Worm (Caenorhabditis elegans) whole organism, L1 larva: ENCODE measurements around the gene C50E3.13.

Experiments used
- C34B4.2 ChIP-seq: sonication (generic microtip); optimal IDR thresholded peaks from 2 replicates; lab custom pipeline; 2017; ENCODE audit warnings: mild to moderate bottlenecking, missing genetic modification characterization, missing compliant biosample characterization
- alr-1 ChIP-seq: fragments of 200-800 bp; sonication (Bioruptor generic); optimal IDR thresholded peaks from 2 replicates; lab custom pipeline; 2018; ENCODE audit warnings: borderline replicate concordance, mild to moderate bottlenecking, missing genetic modification characterization, missing compliant biosample characterization
- blmp-1 ChIP-seq: fragments of 150-350 bp; optimal IDR thresholded peaks from 2 replicates; lab custom pipeline; 2014; ENCODE audit warnings: missing biosample characterization, missing genetic modification characterization
- ceh-88 ChIP-seq: fragments of 200-800 bp; sonication (Bioruptor generic); IDR thresholded peaks from 2 replicates; pipeline ENCODE4 v1.3.6; 2022; ENCODE audit warnings: missing genetic modification characterization, missing compliant biosample characterization
- ceh-90 ChIP-seq: sonication (generic microtip); optimal IDR thresholded peaks from 2 replicates; lab custom pipeline; 2016; ENCODE audit warnings: missing genetic modification characterization, missing compliant biosample characterization
- ces-1 ChIP-seq: fragments of 150-350 bp; optimal IDR thresholded peaks from 2 replicates; lab custom pipeline; 2014; ENCODE audit warnings: missing biosample characterization, missing genetic modification reagents, missing genetic modification characterization
- dsc-1 ChIP-seq: sonication (generic microtip); optimal IDR thresholded peaks from 2 replicates; lab custom pipeline; 2016; ENCODE audit warnings: mild to moderate bottlenecking, missing genetic modification characterization, missing compliant biosample characterization
- egl-13 ChIP-seq: sonication (generic microtip); optimal IDR thresholded peaks from 2 replicates; lab custom pipeline; 2016; ENCODE audit warnings: missing genotype, missing genetic modification reagents, missing genetic modification characterization, missing compliant biosample characterization
- elt-2 ChIP-seq: sonication (generic microtip); optimal IDR thresholded peaks from 2 replicates; lab custom pipeline; 2016; ENCODE audit warnings: missing genetic modification characterization, mild to moderate bottlenecking, inconsistent platforms, missing compliant biosample characterization, missing genetic modification reagents
- fkh-4 ChIP-seq: sonication (generic microtip); optimal IDR thresholded peaks from 2 replicates; lab custom pipeline; 2016; ENCODE audit warnings: missing compliant biosample characterization, missing genetic modification characterization, borderline replicate concordance
- fkh-8 ChIP-seq: sonication (generic microtip); optimal IDR thresholded peaks from 2 replicates; lab custom pipeline; 2016; ENCODE audit warnings: mild to moderate bottlenecking, missing genetic modification characterization, missing compliant biosample characterization
- hlh-17 ChIP-seq: fragments of 200-800 bp; sonication (Bioruptor generic); optimal IDR thresholded peaks from 2 replicates; lab custom pipeline; 2018; ENCODE audit warnings: missing genetic modification characterization, mild to moderate bottlenecking, missing compliant biosample characterization, moderate library complexity, borderline replicate concordance
- hlh-4 ChIP-seq: sonication (generic microtip); optimal IDR thresholded peaks from 2 replicates; lab custom pipeline; 2016; ENCODE audit warnings: mild to moderate bottlenecking, missing genetic modification characterization, missing compliant biosample characterization
- hpl-2 ChIP-seq: fragments of 150-350 bp; optimal IDR thresholded peaks from 2 replicates; lab custom pipeline; 2014; ENCODE audit warnings: missing biosample characterization, missing genetic modification reagents, missing genetic modification characterization
- isw-1 ChIP-seq: fragments of 200-800 bp; sonication (Bioruptor generic); IDR thresholded peaks from 2 replicates; pipeline ENCODE4 v1.3.6; 2022; ENCODE audit warnings: missing genetic modification characterization, missing compliant biosample characterization
- lin-35 ChIP-seq, 2 experiments: fragments of 150-350 bp; optimal IDR thresholded peaks; 2 replicates each; lab custom pipeline; 2014; ENCODE audit warnings: missing biosample characterization in 2 of 2, missing genetic modification characterization in 2 of 2, missing genetic modification reagents in 2 of 2
- lsy-2 ChIP-seq, 2 experiments: fragments of 150-350 bp; optimal IDR thresholded peaks; 2 replicates each; lab custom pipeline; 2014; ENCODE audit warnings: missing biosample characterization in 2 of 2, missing genetic modification characterization in 2 of 2
- mdl-1 ChIP-seq, 2 experiments: fragments of 150-350 bp; optimal IDR thresholded peaks; 2 replicates each; lab custom pipeline; 2014 to 2017; ENCODE audit warnings: missing biosample characterization in 2 of 2, missing genetic modification characterization in 2 of 2, inconsistent platforms in 1 of 2
- mef-2 ChIP-seq: fragments of 150-350 bp; optimal IDR thresholded peaks from 2 replicates; lab custom pipeline; 2014; ENCODE audit warnings: missing biosample characterization, missing genetic modification characterization
- mep-1 ChIP-seq: fragments of 150-350 bp; optimal IDR thresholded peaks from 2 replicates; lab custom pipeline; 2014; ENCODE audit warnings: missing biosample characterization, missing genetic modification characterization
- nhr-11 ChIP-seq: fragments of 150-350 bp; optimal IDR thresholded peaks from 2 replicates; lab custom pipeline; 2014; ENCODE audit warnings: missing biosample characterization, missing genetic modification characterization
- nhr-19 ChIP-seq: fragments of 200-800 bp; sonication (Bioruptor generic); conservative IDR thresholded peaks from 2 replicates; pipeline ENCODE4 v1.3.6; 2022; ENCODE audit warnings: missing genetic modification characterization, missing compliant biosample characterization
- nhr-237 ChIP-seq: fragments of 150-350 bp; optimal IDR thresholded peaks from 2 replicates; lab custom pipeline; 2014; ENCODE audit warnings: missing biosample characterization, missing genetic modification characterization
- nhr-28 ChIP-seq: fragments of 150-350 bp; optimal IDR thresholded peaks from 2 replicates; lab custom pipeline; 2014; ENCODE audit warnings: missing biosample characterization, missing genetic modification characterization
- nhr-71 ChIP-seq: sonication (generic microtip); optimal IDR thresholded peaks from 2 replicates; lab custom pipeline; 2016; ENCODE audit warnings: mild to moderate bottlenecking, missing genetic modification characterization, moderate library complexity, missing compliant biosample characterization
- nhr-76 ChIP-seq: sonication (generic microtip); optimal IDR thresholded peaks from 2 replicates; lab custom pipeline; 2017; ENCODE audit warnings: missing biosample characterization, missing genetic modification characterization
- nhr-84 ChIP-seq: sonication (generic microtip); optimal IDR thresholded peaks from 2 replicates; lab custom pipeline; 2017; ENCODE audit warnings: missing biosample characterization, missing genetic modification characterization
- nhr-85 ChIP-seq: sonication (generic microtip); peaks from one replicate; lab custom pipeline; 2016; ENCODE audit warnings: missing genetic modification characterization, inconsistent platforms, missing compliant biosample characterization
- pag-3 ChIP-seq: sonication (generic microtip); optimal IDR thresholded peaks from 2 replicates; lab custom pipeline; 2017; ENCODE audit warnings: missing genetic modification characterization, mild to moderate bottlenecking, missing compliant biosample characterization, antibody characterized with exemption, borderline replicate concordance; ENCODE audit not compliant: insufficient read depth
- rnt-1 ChIP-seq: sonication (generic microtip); optimal IDR thresholded peaks from 2 replicates; lab custom pipeline; 2016; ENCODE audit warnings: mild to moderate bottlenecking, missing genetic modification characterization, moderate library complexity, missing compliant biosample characterization
- snpc-4 ChIP-seq: fragments of 150-350 bp; optimal IDR thresholded peaks from 2 replicates; lab custom pipeline; 2014; ENCODE audit warnings: missing biosample characterization, missing genetic modification characterization
- sptf-1 ChIP-seq: fragments of 150-350 bp; optimal IDR thresholded peaks from 2 replicates; lab custom pipeline; 2014; ENCODE audit warnings: missing biosample characterization, missing genetic modification characterization
- unc-130 ChIP-seq: fragments of 150-350 bp; optimal IDR thresholded peaks from 2 replicates; lab custom pipeline; 2017; ENCODE audit warnings: missing biosample characterization, missing genetic modification characterization, inconsistent platforms
- unc-98 ChIP-seq: fragments of 200-800 bp; sonication (Bioruptor generic); IDR thresholded peaks from 2 replicates; pipeline ENCODE4 v1.3.6; 2022; ENCODE audit warnings: missing genetic modification characterization, missing compliant biosample characterization
- xbp-1 ChIP-seq: sonication (generic microtip); optimal IDR thresholded peaks from 2 replicates; lab custom pipeline; 2016; ENCODE audit warnings: missing genetic modification characterization, missing compliant biosample characterization
- zag-1 ChIP-seq: fragments of 150-350 bp; optimal IDR thresholded peaks from 2 replicates; lab custom pipeline; 2014; ENCODE audit warnings: missing biosample characterization, missing genetic modification characterization
- zip-4 ChIP-seq: fragments of 200-800 bp; sonication (Bioruptor generic); optimal IDR thresholded peaks from 2 replicates; lab custom pipeline; 2018; ENCODE audit warnings: mild to moderate bottlenecking, missing genetic modification characterization, moderate library complexity, missing compliant biosample characterization
- ztf-4 ChIP-seq: fragments of 150-350 bp; optimal IDR thresholded peaks from 2 replicates; lab custom pipeline; 2014; ENCODE audit warnings: missing biosample characterization, missing genetic modification characterization

The C50E3.13 gene

ce11 chrV:7639787-7640186 lies 15.7 kb upstream of the C50E3.13 start, which contains the start of gene F07C4.10:
TSS of gene F07C4.10 (minus strand) at chrV:7639887.
- TF ChIP-seq mef-2 (no peak), ceh-88 (GFP tag; lab: Robert Waterston, UW) (no peak), unc-98 (GFP tag; lab: Robert Waterston, UW) (no peak), hlh-17 (GFP tag; lab: Kevin White, UChicago) (no peak), isw-1 (GFP tag; lab: Robert Waterston, UW) (no peak), dsc-1 (no peak), zip-4 (GFP tag; lab: Kevin White, UChicago) (no peak), zag-1 (tag; lab: Kevin White, UChicago) (no peak), mdl-1 (tag; optimal IDR thresholded peaks at IDR 0.05; lab: Kevin White, UChicago) (no peak), ces-1 (GFP tag; lab: Kevin White, UChicago) (no peak), snpc-4 (tag; lab: Kevin White, UChicago) (no peak), ceh-90 (tag; lab: Kevin White, UChicago) (no peak), fkh-4 (tag; lab: Kevin White, UChicago) (no peak), egl-13 (tag; lab: Kevin White, UChicago) (no peak), mep-1 (tag; lab: Kevin White, UChicago) (no peak), nhr-85 (no peak), ztf-4 (tag; lab: Kevin White, UChicago) (no peak), nhr-237 (tag; lab: Kevin White, UChicago) (no peak), C34B4.2 (tag; lab: Kevin White, UChicago) (no peak), nhr-19 (no peak)

- no peak for TF ChIP-seq xbp-1 (tag; lab: Kevin White, UChicago)
- no peak for TF ChIP-seq nhr-84
- no peak for TF ChIP-seq nhr-237 (tag; lab: Kevin White, UChicago)
- TF ChIP-seq nhr-19, result no peak
Measured at ce11 chrV:7639356-7639755, 15.3 kb upstream of the C50E3.13 start.

- TF ChIP-seq pag-3 (tag; lab: Kevin White, UChicago), result no peak
- no peak for TF ChIP-seq unc-130 (tag; lab: Kevin White, UChicago)
- no peak for TF ChIP-seq nhr-85
- TF ChIP-seq nhr-76 (tag; lab: Kevin White, UChicago), result no peak
- TF ChIP-seq rnt-1 (tag; lab: Kevin White, UChicago), result no peak
- no peak for TF ChIP-seq ztf-4 (tag; lab: Kevin White, UChicago)
- no peak for TF ChIP-seq lsy-2 (tag; optimal IDR thresholded peaks at IDR 0.05; lab: Kevin White, UChicago)
- no peak for TF ChIP-seq ces-1 (GFP tag; lab: Kevin White, UChicago)
- TF ChIP-seq, all 84 proteins: peak for 0
Measured at ce11 chrV:7637801-7638200, 13.7 kb upstream of the C50E3.13 start, which contains the start of gene clec-45. TSS of gene clec-45 (plus strand) at chrV:7638101.

- TF ChIP-seq hlh-4 (tag; lab: Kevin White, UChicago) (no peak), fkh-8 (no peak), elt-2 (tag; lab: Kevin White, UChicago) (no peak), nhr-84 (no peak), blmp-1 (tag; lab: Kevin White, UChicago) (no peak), lin-35 (GFP tag; optimal IDR thresholded peaks at IDR 0.05; lab: Kevin White, UChicago) (no peak), nhr-28 (tag; lab: Kevin White, UChicago) (no peak), sptf-1 (tag; lab: Kevin White, UChicago) (no peak), mdl-1 (tag; optimal IDR thresholded peaks at IDR 0.05; lab: Kevin White, UChicago) (no peak), alr-1 (tag; lab: Kevin White, UChicago) (no peak), egl-13 (tag; lab: Kevin White, UChicago) (no peak), nhr-11 (tag; lab: Kevin White, UChicago) (no peak), hpl-2 (GFP tag; lab: Kevin White, UChicago) (no peak), nhr-71 (tag; lab: Kevin White, UChicago) (no peak)
Measured at ce11 chrV:7635469-7635868, 11.4 kb upstream of the C50E3.13 start, which contains the start of gene srd-29. TSS of gene srd-29 (plus strand) at chrV:7635769.
